Fruit fly (Drosophila melanogaster) whole organism, embryonic: Measurements from ENCODE around the gene Ugt305A1.
A peak's percentile ranks its signal among the peaks of the same experiment; 100 is the strongest.

Experiments
- B-H2 ChIP-seq: fragments of 200-800 bp; sonication (Bioruptor generic); optimal IDR thresholded peaks from 2 replicates; lab custom pipeline; 2018; ENCODE audit warnings: missing biosample characterization, mild to moderate bottlenecking, missing genetic modification characterization
- C15 ChIP-seq: fragments of 200-800 bp; sonication (Bioruptor generic); IDR thresholded peaks from 3 replicates; pipeline ENCODE4 v1.3.6; 2022; ENCODE audit warnings: missing biosample characterization, missing genetic modification characterization
- CG10543 ChIP-seq: fragments of 200-800 bp; sonication (Bioruptor generic); optimal IDR thresholded peaks from 3 replicates; lab custom pipeline; 2017; ENCODE audit warnings: missing biosample characterization, mild to moderate bottlenecking, missing genetic modification characterization, moderate library complexity
- CG11398 ChIP-seq: fragments of 200-800 bp; sonication (Bioruptor generic); optimal IDR thresholded peaks from 2 replicates; lab custom pipeline; 2016; ENCODE audit warnings: missing biosample characterization, missing genetic modification characterization
- CG13775 ChIP-seq: fragments of 200-800 bp; sonication (Bioruptor generic); optimal IDR thresholded peaks from 3 replicates; lab custom pipeline; 2017; ENCODE audit warnings: missing biosample characterization, mild to moderate bottlenecking, missing genetic modification characterization
- CG14710 ChIP-seq: fragments of 200-800 bp; sonication (Bioruptor generic); optimal IDR thresholded peaks from 3 replicates; lab custom pipeline; 2019; ENCODE audit warnings: missing biosample characterization, mild to moderate bottlenecking, missing genetic modification characterization, moderate library complexity
- CG1647 ChIP-seq: fragments of 200-800 bp; sonication (Bioruptor generic); optimal IDR thresholded peaks from 3 replicates; lab custom pipeline; 2016; ENCODE audit warnings: missing biosample characterization, missing genetic modification characterization
- CG17361 ChIP-seq: fragments of 200-800 bp; sonication (Bioruptor generic); IDR thresholded peaks from 3 replicates; pipeline ENCODE4 v1.3.6; 2022; ENCODE audit warnings: missing biosample characterization, missing genetic modification characterization
- CG2875 ChIP-seq: fragments of 200-800 bp; sonication (Bioruptor generic); optimal IDR thresholded peaks from 2 replicates; lab custom pipeline; 2017; ENCODE audit warnings: missing biosample characterization, mild to moderate bottlenecking, missing genetic modification characterization, missing genetic modification reagents
- CG3163 ChIP-seq: fragments of 200-800 bp; sonication (Bioruptor generic); optimal IDR thresholded peaks from 3 replicates; lab custom pipeline; 2016; ENCODE audit warnings: missing biosample characterization, missing genetic modification characterization
- CG34376 ChIP-seq: fragments of 200-800 bp; sonication (Bioruptor generic); optimal IDR thresholded peaks from 2 replicates; lab custom pipeline; 2018; ENCODE audit warnings: missing biosample characterization, mild to moderate bottlenecking, missing genetic modification characterization
- CG4730 ChIP-seq: fragments of 200-800 bp; sonication (Bioruptor generic); IDR thresholded peaks from 2 replicates; pipeline ENCODE4 v1.3.6; 2022; ENCODE audit warnings: missing biosample characterization, missing genetic modification characterization
- CG7963 ChIP-seq: fragments of 200-800 bp; sonication (Bioruptor generic); IDR thresholded peaks from 3 replicates; pipeline ENCODE4 v1.3.6; 2022; ENCODE audit warnings: missing biosample characterization, missing genetic modification characterization; ENCODE audit not compliant: partially characterized antibody
- CG8478 ChIP-seq: fragments of >200 bp; optimal IDR thresholded peaks from 2 replicates; lab custom pipeline; 2018
- Deaf1 ChIP-seq: fragments of 200-800 bp; optimal IDR thresholded peaks from 3 replicates; lab custom pipeline; 2019; ENCODE audit warnings: missing biosample characterization, mild to moderate bottlenecking, missing genetic modification characterization, moderate library complexity
- Dek ChIP-seq: fragments of 200-800 bp; sonication (Bioruptor generic); optimal IDR thresholded peaks from 3 replicates; lab custom pipeline; 2019; ENCODE audit warnings: missing biosample characterization, mild to moderate bottlenecking, missing genetic modification characterization, moderate library complexity
- Fer3 ChIP-seq: fragments of 200-800 bp; sonication (Bioruptor generic); optimal IDR thresholded peaks from 2 replicates; lab custom pipeline; 2018; ENCODE audit warnings: missing biosample characterization, mild to moderate bottlenecking, missing genetic modification characterization, moderate library complexity
- HmgZ ChIP-seq: fragments of 200-800 bp; sonication (Bioruptor generic); optimal IDR thresholded peaks from 2 replicates; lab custom pipeline; 2018; ENCODE audit warnings: missing biosample characterization, mild to moderate bottlenecking, missing genetic modification characterization
- Kr ChIP-seq: fragments of 200-800 bp; sonication (Bioruptor generic); optimal IDR thresholded peaks from 2 replicates; lab custom pipeline; 2017; ENCODE audit warnings: missing biosample characterization, mild to moderate bottlenecking, missing genetic modification characterization
- Med ChIP-seq: fragments of 200-800 bp; sonication (Bioruptor generic); peaks from one replicate; lab custom pipeline; 2016; ENCODE audit warnings: missing biosample characterization, missing genetic modification characterization, mild to moderate bottlenecking, inconsistent platforms, moderate library complexity
- NFAT ChIP-seq: fragments of 200-800 bp; sonication (Bioruptor generic); IDR thresholded peaks from 2 replicates; pipeline ENCODE4 v1.3.6; 2022; ENCODE audit warnings: missing biosample characterization, missing genetic modification characterization
- Trl ChIP-seq, 3 experiments: fragments of >200 bp in 2 of 3; fragments of 200-800 bp in 1 of 3; sonication (Bioruptor generic) in 1 of 3; optimal IDR thresholded peaks; 2 replicates in 1 of 3; 3 replicates in 2 of 3; lab custom pipeline; 2016 to 2017; ENCODE audit warnings: missing biosample characterization in 1 of 3, missing genetic modification characterization in 1 of 3
- aop ChIP-seq: fragments of 200-800 bp; sonication (Bioruptor generic); IDR thresholded peaks from 2 replicates; pipeline ENCODE4 v1.3.6; 2022; ENCODE audit warnings: missing biosample characterization, missing genetic modification characterization
- bsh ChIP-seq, 2 experiments: fragments of 200-800 bp; sonication (Bioruptor generic); optimal IDR thresholded peaks; 2 replicates each; lab custom pipeline; 2017 to 2018; ENCODE audit warnings: mild to moderate bottlenecking in 2 of 2, missing biosample characterization in 2 of 2, missing genetic modification characterization in 2 of 2, moderate library complexity in 1 of 2
- cad ChIP-seq: fragments of >200 bp; optimal IDR thresholded peaks from 2 replicates; lab custom pipeline; 2017; ENCODE audit warnings: missing biosample characterization, missing genetic modification characterization
- cas ChIP-seq: fragments of 200-800 bp; sonication (Bioruptor generic); IDR thresholded peaks from 2 replicates; pipeline ENCODE4 v1.3.6; 2022; ENCODE audit warnings: missing biosample characterization, missing genetic modification characterization
- chn ChIP-seq: fragments of 200-800 bp; sonication (Bioruptor generic); optimal IDR thresholded peaks from 2 replicates; lab custom pipeline; 2016; ENCODE audit warnings: missing biosample characterization, missing genetic modification characterization
- ci ChIP-seq: fragments of 200-800 bp; sonication (Bioruptor generic); IDR thresholded peaks from 3 replicates; pipeline ENCODE4 v1.3.6; 2022; ENCODE audit warnings: missing biosample characterization, missing genetic modification characterization
- crol ChIP-seq: fragments of 200-800 bp; sonication (Bioruptor generic); IDR thresholded peaks from 2 replicates; pipeline ENCODE4 v1.3.6; 2022; ENCODE audit warnings: missing biosample characterization, missing genetic modification characterization
- en ChIP-seq: fragments of 200-800 bp; sonication (Bioruptor generic); optimal IDR thresholded peaks from 2 replicates; lab custom pipeline; 2016; ENCODE audit warnings: missing biosample characterization, missing genetic modification characterization
- eyg ChIP-seq: fragments of 200-800 bp; sonication (Bioruptor generic); optimal IDR thresholded peaks from 3 replicates; lab custom pipeline; 2016; ENCODE audit warnings: missing biosample characterization, missing genetic modification characterization
- ftz-f1 ChIP-seq: fragments of 200-800 bp; sonication (Bioruptor generic); optimal IDR thresholded peaks from 2 replicates; lab custom pipeline; 2016; ENCODE audit warnings: missing biosample characterization, missing genetic modification characterization
- h ChIP-seq: fragments of >200 bp; optimal IDR thresholded peaks from 2 replicates; lab custom pipeline; 2017
- hbn ChIP-seq: fragments of 200-800 bp; sonication (Bioruptor generic); IDR thresholded peaks from 2 replicates; pipeline ENCODE4 v1.3.6; 2022; ENCODE audit warnings: missing biosample characterization, missing genetic modification characterization; ENCODE audit not compliant: partially characterized antibody
- insv ChIP-seq, 2 experiments: fragments of 200-800 bp; sonication (Bioruptor generic); optimal IDR thresholded peaks; 3 replicates each; lab custom pipeline; 2016 to 2018; ENCODE audit warnings: missing biosample characterization in 2 of 2, missing genetic modification characterization in 2 of 2
- lab ChIP-seq: fragments of 200-800 bp; sonication (Bioruptor generic); optimal IDR thresholded peaks from 3 replicates; lab custom pipeline; 2017; ENCODE audit warnings: missing biosample characterization, missing genetic modification characterization, mild to moderate bottlenecking, moderate library complexity, missing genetic modification reagents
- maf-S ChIP-seq: fragments of 200-800 bp; sonication (Bioruptor generic); optimal IDR thresholded peaks from 2 replicates; lab custom pipeline; 2016; ENCODE audit warnings: missing biosample characterization, missing genetic modification characterization
- nau ChIP-seq: fragments of 200-800 bp; sonication (Bioruptor generic); optimal IDR thresholded peaks from 3 replicates; lab custom pipeline; 2017; ENCODE audit warnings: missing biosample characterization, mild to moderate bottlenecking, missing genetic modification characterization, missing genetic modification reagents
- oc ChIP-seq: fragments of 200-800 bp; sonication (Bioruptor generic); optimal IDR thresholded peaks from 2 replicates; lab custom pipeline; 2018; ENCODE audit warnings: missing biosample characterization, mild to moderate bottlenecking, missing genetic modification characterization, moderate library complexity
- sens ChIP-seq: fragments of 200-800 bp; sonication (Bioruptor generic); peaks from one replicate; lab custom pipeline; 2016; ENCODE audit warnings: missing biosample characterization, missing genetic modification characterization
- sima ChIP-seq: fragments of 200-800 bp; sonication (Bioruptor generic); optimal IDR thresholded peaks from 2 replicates; lab custom pipeline; 2016; ENCODE audit warnings: missing biosample characterization, missing genetic modification characterization
- slou ChIP-seq: fragments of 200-800 bp; sonication (Bioruptor generic); optimal IDR thresholded peaks from 3 replicates; lab custom pipeline; 2016; ENCODE audit warnings: missing biosample characterization, missing genetic modification characterization
- tap ChIP-seq: fragments of 200-800 bp; optimal IDR thresholded peaks from 3 replicates; lab custom pipeline; 2019; ENCODE audit warnings: missing biosample characterization, mild to moderate bottlenecking, missing genetic modification characterization, moderate library complexity
- tin ChIP-seq: fragments of 200-800 bp; sonication (Bioruptor generic); optimal IDR thresholded peaks from 3 replicates; lab custom pipeline; 2016; ENCODE audit warnings: missing biosample characterization, missing genetic modification characterization
- zen ChIP-seq: fragments of 200-800 bp; sonication (Bioruptor generic); optimal IDR thresholded peaks from 3 replicates; lab custom pipeline; 2018; ENCODE audit warnings: missing biosample characterization, mild to moderate bottlenecking, missing genetic modification characterization, moderate library complexity
- zen2 ChIP-seq: fragments of 200-800 bp; sonication (Bioruptor generic); IDR thresholded peaks from 3 replicates; pipeline ENCODE4 v1.3.6; 2022; ENCODE audit warnings: missing biosample characterization, missing genetic modification characterization; ENCODE audit not compliant: partially characterized antibody

The Ugt305A1 gene

dm6 chr3L:4049082-4049481, 10.5 kb upstream of the Ugt305A1 start (continued):
- TF ChIP-seq en (GFP tag; lab: Kevin White, UChicago) (no peak), lab (GFP tag; lab: Kevin White, UChicago) (no peak), oc (tag; lab: Kevin White, UChicago) (no peak), CG7963 (no peak), Dek (tag; lab: Kevin White, UChicago) (no peak), chn (GFP tag; lab: Kevin White, UChicago) (no peak), bsh (GFP tag; optimal IDR thresholded peaks at IDR 0.05; lab: Kevin White, UChicago) (peak in 1 of 2 experiments; percentile 18)

dm6 chr3L:4055438-4055962, 4.1 kb upstream of the Ugt305A1 start:
- no peak for TF ChIP-seq CG1647
- no peak for TF ChIP-seq B-H2 (GFP tag; lab: Kevin White, UChicago)
- no peak for TF ChIP-seq h (lab: Kevin White, UChicago)
- TF ChIP-seq tin (GFP tag; lab: Kevin White, UChicago): no peak
- no peak for TF ChIP-seq CG8478 (lab: Kevin White, UChicago)

dm6 chr3L:4056812-4057211, 2.8 kb upstream of the Ugt305A1 start:
- TF ChIP-seq insv (GFP tag; optimal IDR thresholded peaks at IDR 0.05; lab: Kevin White, UChicago): no peak
- TF ChIP-seq HmgZ: no peak
- no peak for TF ChIP-seq nau
- no peak for TF ChIP-seq CG14710 (tag; lab: Kevin White, UChicago)
- TF ChIP-seq CG13775 (GFP tag; lab: Kevin White, UChicago): no peak
- TF ChIP-seq CG2875: no peak
- no peak for TF ChIP-seq tap (tag; lab: Kevin White, UChicago)
- no peak for TF ChIP-seq hbn (GFP tag; lab: Robert Waterston, UW)
- no peak for TF ChIP-seq eyg (GFP tag; lab: Kevin White, UChicago)
- no peak for TF ChIP-seq lab (GFP tag; lab: Kevin White, UChicago)

- TF ChIP-seq maf-S (no peak), Trl (optimal IDR thresholded peaks at IDR 0.05; lab: Kevin White, UChicago) (peak; percentile 46 to 57), Trl (GFP tag; optimal IDR thresholded peaks at IDR 0.05; lab: Kevin White, UChicago) (no peak), Fer3 (no peak), NFAT (GFP tag; lab: Robert Waterston, UW) (no peak), cad (GFP tag; lab: Kevin White, UChicago) (peak; percentile 94), Kr (GFP tag; lab: Kevin White, UChicago) (peak; percentile 46), sens (GFP tag; lab: Kevin White, UChicago) (peak; percentile 57), zen (tag; lab: Kevin White, UChicago) (peak; percentile 67), CG11398 (no peak), zen2 (GFP tag; lab: Robert Waterston, UW) (no peak), aop (GFP tag; lab: Robert Waterston, UW) (peak; percentile 62; the same call in 1 of the 2 replicates), CG3163 (GFP tag; lab: Kevin White, UChicago) (peak; percentile 96)
These were observed 2.4 kb downstream of the Ugt305A1 start, which contains the start of gene dib for dm6 chr3L:4061921-4062474. dib (plus strand) TSS chr3L:4062292.

- TF ChIP-seq slou (GFP tag; lab: Kevin White, UChicago) (no peak), CG17361 (GFP tag; lab: Robert Waterston, UW) (no peak), CG10543 (GFP tag; lab: Kevin White, UChicago) (peak; percentile 24), sima (no peak), CG4730 (no peak), CG34376 (GFP tag; lab: Kevin White, UChicago) (peak; percentile 70), ftz-f1 (GFP tag; lab: Kevin White, UChicago) (no peak), cas (GFP tag; lab: Robert Waterston, UW) (no peak), crol (GFP tag; lab: Robert Waterston, UW) (peak; percentile 73), ci (GFP tag; lab: Robert Waterston, UW) (0 out of 3 replicates have a peak, but pooled peaks have one; percentile 17), Med (peak; percentile 63), Deaf1 (tag; lab: Kevin White, UChicago) (peak; percentile 58), C15 (GFP tag; lab: Robert Waterston, UW) (no peak)
These were observed 8.8 kb downstream of the Ugt305A1 start for dm6 chr3L:4068368-4068767.
